Worm (Caenorhabditis elegans): ENCODE measurements around the gene R193.1.

DNA sequence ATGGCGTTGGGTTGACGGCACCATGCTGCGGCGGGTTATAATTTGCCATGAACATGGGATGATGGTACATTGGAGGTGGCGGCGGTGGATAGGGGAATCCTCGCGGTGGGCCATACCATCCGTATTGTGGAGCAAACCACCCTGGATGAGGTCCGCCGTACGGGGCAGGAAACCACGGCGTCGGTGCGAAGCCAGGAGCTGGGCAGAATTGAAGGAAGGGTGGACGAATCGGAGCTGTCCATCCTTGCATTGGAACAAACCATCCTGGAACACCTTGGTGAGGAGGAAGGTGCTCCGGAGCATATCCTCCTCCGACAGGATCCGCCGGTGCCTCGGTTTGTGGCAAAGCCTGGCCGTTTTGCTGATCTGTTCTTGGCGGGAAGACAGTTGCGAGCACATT, 47.9 kb downstream of the R193.1 start:
- no peak for TF ChIP-seq ztf-11 (tag; optimal IDR thresholded peaks at IDR 0.05)
- no peak for TF ChIP-seq ZK546.5 (tag; optimal IDR thresholded peaks at IDR 0.05)
- no peak for TF ChIP-seq snpc-4 (tag; optimal IDR thresholded peaks at IDR 0.05)
- no peak for TF ChIP-seq aly-2 (tag; optimal IDR thresholded peaks at IDR 0.05)
- TF ChIP-seq mab-5 (tag; optimal IDR thresholded peaks at IDR 0.05) = no peak
- TF ChIP-seq mdl-1 (tag; optimal IDR thresholded peaks at IDR 0.05) = no peak
- TF ChIP-seq nhr-237 (tag; optimal IDR thresholded peaks at IDR 0.05) = no peak
- no peak for TF ChIP-seq unc-39 (tag; optimal IDR thresholded peaks at IDR 0.05)
- no peak for TF ChIP-seq lin-11 (tag; optimal IDR thresholded peaks at IDR 0.05)
- no peak for TF ChIP-seq ama-1 (optimal IDR thresholded peaks at IDR 0.05)
- no peak for TF ChIP-seq skn-1 (tag; optimal IDR thresholded peaks at IDR 0.05)
- TF ChIP-seq nhr-11 (tag; optimal IDR thresholded peaks at IDR 0.05) = no peak
- TF ChIP-seq ceh-82 (tag; optimal IDR thresholded peaks at IDR 0.05) = no peak
- no peak for TF ChIP-seq blmp-1 (tag; optimal IDR thresholded peaks at IDR 0.05; ENCODE audit: insufficient read depth)
